Worm (Caenorhabditis elegans): ENCODE measurements around the gene npax-1.

Gene npax-1

DNA sequence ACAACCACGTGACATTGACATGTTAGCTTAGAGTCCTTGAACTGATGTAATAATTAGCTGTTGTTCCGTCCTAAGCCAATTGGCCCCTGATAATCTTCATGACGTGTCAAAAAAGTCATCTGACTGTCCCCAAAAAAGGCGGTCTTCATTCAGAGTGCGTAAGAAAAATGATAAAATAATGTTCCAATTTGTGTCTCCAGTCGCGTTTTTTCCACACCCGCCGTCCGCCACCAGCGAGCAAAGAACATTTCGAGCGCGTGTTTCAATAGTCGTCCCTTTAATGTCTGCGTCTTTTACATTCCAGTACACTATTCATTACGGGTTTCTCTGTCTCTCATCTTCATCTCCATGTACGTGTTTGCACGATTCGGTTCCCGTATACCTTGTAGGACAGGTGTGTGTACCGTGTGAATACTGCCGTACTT is 6.4 kb upstream of the npax-1 start (continued):
- no peak for TF ChIP-seq ZK546.5 (tag; optimal IDR thresholded peaks at IDR 0.05)
- peak; percentile 22 for TF ChIP-seq duxl-1 (tag; optimal IDR thresholded peaks at IDR 0.05; ENCODE audit: poor library complexity)
- TF ChIP-seq F49E8.2 (tag; optimal IDR thresholded peaks at IDR 0.05; ENCODE audit: borderline replicate concordance), result no peak
- TF ChIP-seq set-16 (GFP tag; IDR thresholded peaks at IDR 0.05), result no peak
- no peak for TF ChIP-seq Y105C5A.15 (GFP tag; IDR thresholded peaks at IDR 0.05)
- TF ChIP-seq mep-1 (tag; optimal IDR thresholded peaks at IDR 0.05), result peak; percentile 89
- peak; percentile 97 for TF ChIP-seq hlh-11 (tag; optimal IDR thresholded peaks at IDR 0.05)
- peak; percentile 94 for TF ChIP-seq mxl-3 (GFP tag; optimal IDR thresholded peaks at IDR 0.05)
- TF ChIP-seq ceh-32 (tag; optimal IDR thresholded peaks at IDR 0.05; ENCODE audit: poor library complexity), result no peak
- peak; percentile 85 for TF ChIP-seq saeg-2 (GFP tag; IDR thresholded peaks at IDR 0.05)
- peak; percentile 92 for TF ChIP-seq nhr-102 (tag; optimal IDR thresholded peaks at IDR 0.05)
- TF ChIP-seq gei-8 (GFP tag; optimal IDR thresholded peaks at IDR 0.05), result peak; percentile 91
- no peak for TF ChIP-seq daf-16 (GFP tag; optimal IDR thresholded peaks at IDR 0.05)
- TF ChIP-seq daf-16 (tag; optimal IDR thresholded peaks at IDR 0.05), result peak; percentile 59
- TF ChIP-seq F37D6.2 (tag; optimal IDR thresholded peaks at IDR 0.05), result no peak
- TF ChIP-seq mes-2 (tag; optimal IDR thresholded peaks at IDR 0.05; ENCODE audit: poor library complexity, severe bottlenecking), result peak; percentile 65
- TF ChIP-seq spr-1 (tag; optimal IDR thresholded peaks at IDR 0.05), result peak; percentile 42
- peak; percentile 51 to 80 for TF ChIP-seq lsy-2 (tag; optimal IDR thresholded peaks at IDR 0.05)
- 0 out of 2 replicates have a peak, but pooled peaks have one; percentile 36 for TF ChIP-seq nhr-42 (GFP tag; IDR thresholded peaks at IDR 0.05)
- TF ChIP-seq dve-1 (tag; optimal IDR thresholded peaks at IDR 0.05; ENCODE audit: insufficient read depth), result peak; percentile 85
- peak; percentile 90 for TF ChIP-seq hlh-30 (tag; optimal IDR thresholded peaks at IDR 0.05; ENCODE audit: insufficient read depth)
- TF ChIP-seq daf-8 (GFP tag; IDR thresholded peaks at IDR 0.05), result no peak
- no peak for TF ChIP-seq lin-13 (GFP tag; optimal IDR thresholded peaks at IDR 0.05)
- TF ChIP-seq lin-1 (GFP tag; IDR thresholded peaks at IDR 0.05), result peak; percentile 62; the same call in 1 of the 2 replicates
- TF ChIP-seq unc-39 (tag; optimal IDR thresholded peaks at IDR 0.05), result no peak
- no peak for TF ChIP-seq tag-97 (GFP tag; IDR thresholded peaks at IDR 0.05)
- no peak for TF ChIP-seq ces-1 (GFP tag; optimal IDR thresholded peaks at IDR 0.05)
- peak; percentile 71; the same call in 1 of the 2 replicates for TF ChIP-seq ctbp-1 (GFP tag; IDR thresholded peaks at IDR 0.05)
- TF ChIP-seq jun-1 (tag; optimal IDR thresholded peaks at IDR 0.05), result no peak
- TF ChIP-seq dpl-1 (GFP tag; optimal IDR thresholded peaks at IDR 0.05), result peak; percentile 27
- no peak for TF ChIP-seq lin-15B (tag; optimal IDR thresholded peaks at IDR 0.05)
- TF ChIP-seq unc-62 (GFP tag; optimal IDR thresholded peaks at IDR 0.05 in 1 of 2), result peak in 1 of 2 experiments; percentile 93
- TF ChIP-seq unc-62 (tag; optimal IDR thresholded peaks at IDR 0.05), result no peak
- TF ChIP-seq nhr-48 (tag; optimal IDR thresholded peaks at IDR 0.05), result peak; percentile 99
- peak; percentile 77 for TF ChIP-seq T20F7.1 (GFP tag; optimal IDR thresholded peaks at IDR 0.05)
- peak; percentile 30 for TF ChIP-seq nhr-6 (tag; optimal IDR thresholded peaks at IDR 0.05)
- TF ChIP-seq ceh-62 (tag; optimal IDR thresholded peaks at IDR 0.05), result no peak
- 0 out of 2 replicates have a peak, but pooled peaks have one; percentile 4 for TF ChIP-seq arid-1 (GFP tag; conservative IDR thresholded peaks at IDR 0.05)
- no peak for TF ChIP-seq unc-130 (GFP tag; optimal IDR thresholded peaks at IDR 0.05)
- peak; percentile 3 to 91 for TF ChIP-seq hif-1 (tag; optimal IDR thresholded peaks at IDR 0.05)

DNA sequence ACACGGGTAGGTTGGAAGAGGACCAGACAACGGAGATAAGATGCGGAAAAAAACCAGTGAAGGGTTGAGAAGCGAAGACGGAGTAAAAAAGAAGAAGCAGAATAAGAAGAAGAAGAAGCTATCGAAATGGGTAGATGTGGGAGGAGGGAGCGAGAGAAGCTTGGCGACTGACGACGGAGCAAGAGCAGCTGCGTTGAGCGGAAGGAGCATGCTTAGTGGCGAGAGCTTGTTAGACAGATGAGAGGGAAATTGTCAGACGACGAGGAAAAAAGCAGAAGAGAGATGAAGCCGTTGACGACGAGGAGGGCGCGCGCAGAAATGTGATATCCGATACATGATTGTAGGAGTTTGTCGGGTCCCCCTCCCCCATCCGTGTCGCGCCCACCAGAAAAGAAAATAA is 4.1 kb downstream of the npax-1 start:
- TF ChIP-seq rbr-2 (tag; optimal IDR thresholded peaks at IDR 0.05) (peak; percentile 74), daf-16 (GFP tag; optimal IDR thresholded peaks at IDR 0.05) (peak in 1 of 2 experiments; percentile 27), daf-16 (tag; optimal IDR thresholded peaks at IDR 0.05) (no peak), F49E8.2 (tag; optimal IDR thresholded peaks at IDR 0.05; ENCODE audit: borderline replicate concordance) (no peak), hlh-30 (tag; optimal IDR thresholded peaks at IDR 0.05; ENCODE audit: insufficient read depth) (peak; percentile 52), ceh-20 (GFP tag; IDR thresholded peaks at IDR 0.05) (peak; percentile 29), set-16 (GFP tag; IDR thresholded peaks at IDR 0.05) (peak; percentile 78), hlh-11 (tag; optimal IDR thresholded peaks at IDR 0.05) (peak; percentile 17), spr-3 (GFP tag; optimal IDR thresholded peaks at IDR 0.05) (no peak), lsy-2 (tag; optimal IDR thresholded peaks at IDR 0.05) (peak in 1 of 2 experiments; percentile 46), aha-1 (tag) (peak; percentile 73), mxl-2 (GFP tag; conservative IDR thresholded peaks at IDR 0.05) (no peak), F37D6.2 (tag; optimal IDR thresholded peaks at IDR 0.05) (peak; percentile 38), hmg-1.1 (GFP tag; IDR thresholded peaks at IDR 0.05) (0 out of 2 replicates have a peak, but pooled peaks have one; percentile 51), mep-1 (tag; optimal IDR thresholded peaks at IDR 0.05) (peak; percentile 61), nhr-25 (tag; optimal IDR thresholded peaks at IDR 0.05; ENCODE audit: borderline replicate concordance, insufficient read depth) (no peak), fkh-10 (GFP tag; optimal IDR thresholded peaks at IDR 0.05) (peak; percentile 73), ceh-44 (GFP tag; IDR thresholded peaks at IDR 0.05) (no peak), nhr-111 (GFP tag; optimal IDR thresholded peaks at IDR 0.05) (no peak)

Measured in whole organism, L4 larva.